Fruit fly (Drosophila melanogaster) whole organism, prepupa: ENCODE data around the gene CG31826.

Experiments
- CG10631 ChIP-seq: fragments of 200-800 bp; sonication (Bioruptor generic); optimal IDR thresholded peaks from 2 replicates; lab custom pipeline; 2016; ENCODE audit warnings: missing biosample characterization, missing genetic modification characterization
- CG11294 ChIP-seq: fragments of 200-800 bp; sonication (Bioruptor generic); IDR thresholded peaks from 2 replicates; pipeline ENCODE4 v1.3.6; 2022; ENCODE audit warnings: missing biosample characterization, missing genetic modification characterization
- CG11762 ChIP-seq: fragments of 200-800 bp; sonication (Bioruptor generic); optimal IDR thresholded peaks from 3 replicates; lab custom pipeline; 2016; ENCODE audit warnings: missing biosample characterization, missing genetic modification characterization; ENCODE audit not compliant: insufficient read depth
- CG15336 ChIP-seq: fragments of 200-800 bp; sonication (Bioruptor generic); IDR thresholded peaks from 2 replicates; pipeline ENCODE4 v1.3.6; 2022; ENCODE audit warnings: missing biosample characterization, missing genetic modification characterization
- CG16779 ChIP-seq: fragments of 200-800 bp; sonication (Bioruptor generic); optimal IDR thresholded peaks from 3 replicates; lab custom pipeline; 2017; ENCODE audit warnings: missing biosample characterization, mild to moderate bottlenecking, missing genetic modification characterization
- CG32006 ChIP-seq: fragments of 200-800 bp; sonication (Bioruptor generic); optimal IDR thresholded peaks from 3 replicates; lab custom pipeline; 2017; ENCODE audit warnings: missing biosample characterization, mild to moderate bottlenecking, missing genetic modification characterization
- CG34406 ChIP-seq: fragments of 200-800 bp; sonication (Bioruptor generic); optimal IDR thresholded peaks from 3 replicates; lab custom pipeline; 2016; ENCODE audit warnings: missing biosample characterization, missing genetic modification characterization
- CG3919 ChIP-seq: fragments of 200-800 bp; sonication (Bioruptor generic); optimal IDR thresholded peaks from 3 replicates; lab custom pipeline; 2016; ENCODE audit warnings: missing biosample characterization, missing genetic modification characterization
- CG4318 ChIP-seq: fragments of 200-800 bp; sonication (Bioruptor generic); optimal IDR thresholded peaks from 3 replicates; lab custom pipeline; 2017; ENCODE audit warnings: missing biosample characterization, mild to moderate bottlenecking, missing genetic modification characterization
- CG6276 ChIP-seq: fragments of 200-800 bp; sonication (Bioruptor generic); optimal IDR thresholded peaks from 2 replicates; lab custom pipeline; 2017; ENCODE audit warnings: missing biosample characterization, mild to moderate bottlenecking, missing genetic modification characterization
- CG6792 ChIP-seq: fragments of 200-800 bp; sonication (Bioruptor generic); optimal IDR thresholded peaks from 3 replicates; lab custom pipeline; 2016; ENCODE audit warnings: missing biosample characterization, missing genetic modification characterization
- CG8319 ChIP-seq: fragments of 200-800 bp; sonication (Bioruptor generic); optimal IDR thresholded peaks from 3 replicates; lab custom pipeline; 2016; ENCODE audit warnings: missing biosample characterization, missing genetic modification characterization
- CG8632 ChIP-seq: fragments of 200-800 bp; sonication (Bioruptor generic); optimal IDR thresholded peaks from 3 replicates; lab custom pipeline; 2016; ENCODE audit warnings: missing biosample characterization, missing genetic modification characterization
- Eip75B ChIP-seq: fragments of 200-800 bp; sonication (Bioruptor generic); optimal IDR thresholded peaks from 3 replicates; lab custom pipeline; 2016; ENCODE audit warnings: missing biosample characterization, missing genetic modification characterization
- Eip78C ChIP-seq: fragments of 200-800 bp; sonication (Bioruptor generic); peaks from one replicate; lab custom pipeline; 2016; ENCODE audit warnings: missing biosample characterization, missing genetic modification characterization
- Ets21C ChIP-seq: fragments of 200-800 bp; sonication (Bioruptor generic); optimal IDR thresholded peaks from 3 replicates; lab custom pipeline; 2016; ENCODE audit warnings: missing biosample characterization, missing genetic modification characterization
- Gug ChIP-seq: fragments of 200-800 bp; sonication (Bioruptor generic); IDR thresholded peaks from 2 replicates; pipeline ENCODE4 v1.3.6; 2022; ENCODE audit warnings: missing biosample characterization, missing genetic modification characterization
- Hr38 ChIP-seq: sonication (Bioruptor generic); optimal IDR thresholded peaks from 2 replicates; lab custom pipeline; 2016; ENCODE audit warnings: missing biosample characterization, missing genetic modification characterization
- Hr39 ChIP-seq: fragments of 200-800 bp; sonication (Bioruptor generic); optimal IDR thresholded peaks from 2 replicates; lab custom pipeline; 2016; ENCODE audit warnings: missing biosample characterization, missing genetic modification characterization
- Hr4 ChIP-seq: fragments of 200-800 bp; sonication (Bioruptor generic); optimal IDR thresholded peaks from 3 replicates; lab custom pipeline; 2016; ENCODE audit warnings: missing biosample characterization, missing genetic modification characterization
- Lpt ChIP-seq: fragments of 200-800 bp; sonication (Bioruptor generic); optimal IDR thresholded peaks from 3 replicates; lab custom pipeline; 2016; ENCODE audit warnings: missing biosample characterization, missing genetic modification characterization
- Met ChIP-seq: fragments of 200-800 bp; sonication (Bioruptor generic); optimal IDR thresholded peaks from 3 replicates; lab custom pipeline; 2016; ENCODE audit warnings: missing biosample characterization, missing genetic modification characterization
- OdsH ChIP-seq: fragments of 200-800 bp; sonication (Bioruptor generic); optimal IDR thresholded peaks from 3 replicates; lab custom pipeline; 2016; ENCODE audit warnings: missing biosample characterization, missing genetic modification characterization
- Smox ChIP-seq: fragments of 200-800 bp; sonication (Bioruptor generic); optimal IDR thresholded peaks from 3 replicates; lab custom pipeline; 2016; ENCODE audit warnings: missing biosample characterization, missing genetic modification characterization
- Sox14 ChIP-seq: fragments of 200-800 bp; sonication (Bioruptor generic); optimal IDR thresholded peaks from 3 replicates; lab custom pipeline; 2016; ENCODE audit warnings: missing biosample characterization, missing genetic modification characterization
- Sox15 ChIP-seq: fragments of 200-800 bp; sonication (Bioruptor generic); optimal IDR thresholded peaks from 3 replicates; lab custom pipeline; 2016; ENCODE audit warnings: missing biosample characterization, missing genetic modification characterization
- achi ChIP-seq: fragments of 200-800 bp; sonication (Bioruptor generic); optimal IDR thresholded peaks from 3 replicates; lab custom pipeline; 2016; ENCODE audit warnings: missing biosample characterization, missing genetic modification characterization
- acj6 ChIP-seq: fragments of 200-800 bp; sonication (Bioruptor generic); optimal IDR thresholded peaks from 3 replicates; lab custom pipeline; 2016; ENCODE audit warnings: missing biosample characterization, missing genetic modification characterization
- cyc ChIP-seq: fragments of 200-800 bp; sonication (Bioruptor generic); optimal IDR thresholded peaks from 3 replicates; lab custom pipeline; 2016; ENCODE audit warnings: missing biosample characterization, missing genetic modification characterization
- dac ChIP-seq: fragments of 200-800 bp; sonication (Bioruptor generic); optimal IDR thresholded peaks from 2 replicates; lab custom pipeline; 2017; ENCODE audit warnings: missing biosample characterization, mild to moderate bottlenecking, missing genetic modification characterization
- dsx ChIP-seq: fragments of 200-800 bp; optimal IDR thresholded peaks from 3 replicates; lab custom pipeline; 2019; ENCODE audit warnings: missing biosample characterization, mild to moderate bottlenecking, missing genetic modification characterization, moderate library complexity; ENCODE audit not compliant: poor library complexity, severe bottlenecking
- esn ChIP-seq: fragments of 200-800 bp; sonication (Bioruptor generic); optimal IDR thresholded peaks from 2 replicates; lab custom pipeline; 2016; ENCODE audit warnings: missing biosample characterization, mild to moderate bottlenecking, missing genetic modification characterization, moderate library complexity
- fkh ChIP-seq: fragments of 200-800 bp; sonication (Bioruptor generic); optimal IDR thresholded peaks from 3 replicates; lab custom pipeline; 2017; ENCODE audit warnings: missing biosample characterization, mild to moderate bottlenecking, missing genetic modification characterization, moderate library complexity
- lz ChIP-seq: fragments of 200-800 bp; sonication (Bioruptor generic); optimal IDR thresholded peaks from 3 replicates; lab custom pipeline; 2016; ENCODE audit warnings: missing biosample characterization, missing genetic modification characterization
- net ChIP-seq: fragments of 200-800 bp; sonication (Bioruptor generic); optimal IDR thresholded peaks from 3 replicates; lab custom pipeline; 2016; ENCODE audit warnings: missing biosample characterization, missing genetic modification characterization
- pdm3 ChIP-seq: fragments of 200-800 bp; sonication (Bioruptor generic); optimal IDR thresholded peaks from 3 replicates; lab custom pipeline; 2016; ENCODE audit warnings: missing biosample characterization, missing genetic modification characterization
- salr ChIP-seq, 2 experiments: fragments of 200-800 bp; sonication (Bioruptor generic); optimal IDR thresholded peaks; 3 replicates each; lab custom pipeline; 2016 to 2018; ENCODE audit warnings: missing biosample characterization in 2 of 2, missing genetic modification characterization in 2 of 2, mild to moderate bottlenecking in 1 of 2
- spab ChIP-seq: fragments of 200-800 bp; sonication (Bioruptor generic); optimal IDR thresholded peaks from 2 replicates; lab custom pipeline; 2017; ENCODE audit warnings: missing biosample characterization, mild to moderate bottlenecking, missing genetic modification characterization, missing genetic modification reagents
- ss ChIP-seq, 2 experiments: fragments of 200-800 bp; sonication (Bioruptor generic); optimal IDR thresholded peaks; 2 replicates in 1 of 2; 3 replicates in 1 of 2; lab custom pipeline; 2017 to 2018; ENCODE audit warnings: mild to moderate bottlenecking in 2 of 2, missing biosample characterization in 2 of 2, missing genetic modification characterization in 2 of 2, moderate library complexity in 1 of 2
- svp ChIP-seq: fragments of 200-800 bp; sonication (Bioruptor generic); peaks from one replicate; lab custom pipeline; 2016; ENCODE audit warnings: missing biosample characterization, missing genetic modification characterization
- topi ChIP-seq: fragments of 200-800 bp; sonication (Bioruptor generic); optimal IDR thresholded peaks from 3 replicates; lab custom pipeline; 2016; ENCODE audit warnings: missing biosample characterization, missing genetic modification characterization
- vri ChIP-seq: fragments of 200-800 bp; sonication (Bioruptor generic); optimal IDR thresholded peaks from 3 replicates; lab custom pipeline; 2016; ENCODE audit warnings: missing biosample characterization, mild to moderate bottlenecking, missing genetic modification characterization

CG31826 gene

DNA sequence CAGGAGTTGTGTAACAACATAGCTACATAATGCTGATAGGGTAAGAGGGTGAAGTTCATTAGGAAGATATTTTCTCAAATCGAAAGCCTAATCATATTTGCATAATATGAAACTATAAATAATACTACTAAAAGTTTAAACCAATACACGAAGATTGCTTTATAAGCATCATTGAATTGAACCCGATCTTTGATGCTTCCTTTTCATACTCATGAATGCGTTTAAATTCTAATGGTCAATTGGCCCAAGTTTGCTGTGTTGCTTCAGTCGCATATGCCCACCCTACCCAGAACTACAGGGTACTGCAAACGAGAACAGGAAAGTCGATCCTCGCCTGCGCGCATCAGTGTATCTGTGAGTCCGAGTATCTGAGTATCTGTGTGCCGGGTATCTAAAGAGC lies 29.3 kb downstream of the CG31826 start (continued):
- TF ChIP-seq CG8632 (GFP tag; lab: Kevin White, UChicago) (peak; percentile 92), salr (GFP tag; optimal IDR thresholded peaks at IDR 0.05; lab: Kevin White, UChicago) (peak; percentile 80 to 88), Sox14 (peak; percentile 96), net (GFP tag; lab: Kevin White, UChicago) (peak; percentile 85), fkh (no peak), ss (GFP tag; optimal IDR thresholded peaks at IDR 0.05; lab: Kevin White, UChicago) (no peak), Smox (GFP tag; lab: Kevin White, UChicago) (peak; percentile 97), CG34406 (GFP tag; lab: Kevin White, UChicago) (peak; percentile 92), spab (GFP tag; lab: Kevin White, UChicago) (peak; percentile 20), Eip75B (GFP tag; lab: Kevin White, UChicago) (peak; percentile 95), CG6276 (GFP tag; lab: Kevin White, UChicago) (no peak), dsx (no peak), CG10631 (GFP tag; lab: Kevin White, UChicago) (peak; percentile 95), Met (GFP tag; lab: Kevin White, UChicago) (peak; percentile 96), lz (peak; percentile 97)

DNA sequence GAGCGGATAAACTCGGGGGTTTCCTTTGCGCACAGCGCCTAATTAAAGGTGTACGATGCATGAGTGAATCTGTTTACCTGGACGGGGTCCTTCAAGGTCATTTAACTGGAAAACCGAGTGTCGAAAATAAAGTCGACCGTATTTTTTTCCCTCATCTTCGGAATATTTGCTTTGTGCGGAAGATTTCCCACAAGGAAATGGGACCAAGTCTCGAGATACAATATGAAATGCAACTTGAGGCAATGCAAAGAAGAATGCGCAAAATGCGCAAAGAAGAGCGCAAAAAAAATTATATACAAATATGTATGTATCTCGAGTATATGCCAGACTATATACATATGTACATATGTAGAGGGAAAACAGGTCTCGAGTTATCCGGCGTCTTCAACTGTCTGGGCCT lies 29.9 kb downstream of the CG31826 start:
- no peak for TF ChIP-seq cyc (GFP tag; lab: Kevin White, UChicago)
- no peak for TF ChIP-seq Gug (GFP tag; lab: Robert Waterston, UW)
- TF ChIP-seq Sox15: no peak
- no peak for TF ChIP-seq CG8632 (GFP tag; lab: Kevin White, UChicago)
- TF ChIP-seq spab (GFP tag; lab: Kevin White, UChicago): no peak
- no peak for TF ChIP-seq net (GFP tag; lab: Kevin White, UChicago)
- no peak for TF ChIP-seq lz
- TF ChIP-seq svp (GFP tag; lab: Kevin White, UChicago): no peak
- TF ChIP-seq fkh: no peak
- no peak for TF ChIP-seq ss (GFP tag; optimal IDR thresholded peaks at IDR 0.05; lab: Kevin White, UChicago)
- no peak for TF ChIP-seq achi (GFP tag; lab: Kevin White, UChicago)
- no peak for TF ChIP-seq Ets21C (GFP tag; lab: Kevin White, UChicago)
- TF ChIP-seq esn: no peak
- TF ChIP-seq CG8319 (GFP tag; lab: Kevin White, UChicago): no peak
- no peak for TF ChIP-seq topi (GFP tag; lab: Kevin White, UChicago)

DNA sequence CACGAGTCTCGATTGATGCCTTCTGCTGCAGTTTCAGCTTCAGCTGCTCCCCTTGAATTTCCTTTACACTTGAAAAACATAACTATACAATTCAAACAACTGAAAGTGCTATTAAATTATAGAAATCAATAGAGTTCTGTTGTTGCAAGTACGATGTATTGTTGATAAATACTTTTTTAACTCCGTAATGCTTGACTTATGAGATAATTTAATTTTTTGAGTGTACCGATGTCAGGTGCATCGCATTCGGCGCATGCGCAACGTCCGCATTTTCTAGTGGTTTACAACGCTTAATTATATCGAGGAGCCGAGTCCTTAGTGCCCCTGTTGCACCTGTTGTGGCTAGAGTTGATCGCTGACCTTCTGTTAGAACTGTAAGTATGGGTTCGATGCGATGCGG lies 31.5 kb downstream of the CG31826 start:
- TF ChIP-seq Lpt (GFP tag; lab: Kevin White, UChicago) (no peak), esn (no peak), Hr38 (no peak), topi (GFP tag; lab: Kevin White, UChicago) (no peak), Ets21C (GFP tag; lab: Kevin White, UChicago) (no peak), CG11294 (no peak), Hr39 (GFP tag; lab: Kevin White, UChicago) (no peak), CG15336 (GFP tag; lab: Robert Waterston, UW) (no peak), Eip78C (GFP tag; lab: Kevin White, UChicago) (no peak), CG4318 (GFP tag; lab: Kevin White, UChicago) (no peak), CG34406 (GFP tag; lab: Kevin White, UChicago) (no peak), Sox14 (no peak), vri (GFP tag; lab: Kevin White, UChicago) (no peak), Gug (GFP tag; lab: Robert Waterston, UW) (no peak), lz (no peak), pdm3 (no peak), dac (no peak), cyc (GFP tag; lab: Kevin White, UChicago) (no peak), Smox (GFP tag; lab: Kevin White, UChicago) (no peak)

DNA sequence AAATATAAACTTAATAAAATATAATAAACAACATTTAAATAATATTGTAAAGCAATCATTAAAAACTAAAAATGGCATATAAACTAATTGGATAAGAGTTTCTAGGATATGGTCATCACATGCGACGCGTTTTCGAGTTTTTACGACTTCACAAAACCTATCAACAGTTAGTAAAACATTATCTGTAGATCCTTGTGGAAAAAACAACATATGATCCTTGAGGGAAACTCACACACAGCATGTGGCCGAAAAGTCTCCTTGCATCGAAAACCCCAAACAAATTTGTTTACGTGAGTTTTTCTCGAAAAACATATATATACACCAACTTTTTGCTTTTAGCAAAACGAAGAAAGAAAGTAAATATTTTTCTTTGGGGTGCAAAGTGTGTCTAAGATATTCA lies 32.0 kb downstream of the CG31826 start:
- TF ChIP-seq CG16779 (tag; lab: Kevin White, UChicago) (no peak), cyc (GFP tag; lab: Kevin White, UChicago) (no peak), pdm3 (no peak), CG11762 (GFP tag; lab: Kevin White, UChicago) (no peak), acj6 (GFP tag; lab: Kevin White, UChicago) (no peak), net (GFP tag; lab: Kevin White, UChicago) (no peak), lz (no peak), topi (GFP tag; lab: Kevin White, UChicago) (no peak), CG6792 (GFP tag; lab: Kevin White, UChicago) (no peak), OdsH (GFP tag; lab: Kevin White, UChicago) (no peak), CG32006 (GFP tag; lab: Kevin White, UChicago) (no peak), Hr4 (GFP tag; lab: Kevin White, UChicago) (no peak), Sox14 (no peak), svp (GFP tag; lab: Kevin White, UChicago) (no peak), CG3919 (GFP tag; lab: Kevin White, UChicago) (no peak), Gug (GFP tag; lab: Robert Waterston, UW) (no peak)
